Fruit fly (Drosophila melanogaster) whole organism, embryonic: ENCODE data around the gene GILT3.

Experiments
- ATbp ChIP-seq: fragments of 200-800 bp; sonication (Bioruptor generic); optimal IDR thresholded peaks from 2 replicates; lab custom pipeline; 2017; ENCODE audit warnings: missing biosample characterization, mild to moderate bottlenecking, missing genetic modification characterization, missing genetic modification reagents
- CG11695 ChIP-seq: fragments of 200-800 bp; sonication (Bioruptor generic); IDR thresholded peaks from 3 replicates; pipeline ENCODE4 v1.3.6; 2022; ENCODE audit warnings: missing biosample characterization, missing genetic modification characterization
- CG13424 ChIP-seq: fragments of 200-800 bp; sonication (Bioruptor generic); optimal IDR thresholded peaks from 2 replicates; lab custom pipeline; 2019; ENCODE audit warnings: missing biosample characterization, mild to moderate bottlenecking, missing genetic modification characterization, moderate library complexity
- CG17802 ChIP-seq: fragments of 200-800 bp; sonication (Bioruptor generic); optimal IDR thresholded peaks from 2 replicates; lab custom pipeline; 2018; ENCODE audit warnings: missing biosample characterization, mild to moderate bottlenecking, missing genetic modification characterization, moderate library complexity
- CG17912 ChIP-seq: fragments of 200-800 bp; sonication (Bioruptor generic); optimal IDR thresholded peaks from 2 replicates; lab custom pipeline; 2018; ENCODE audit warnings: missing biosample characterization, mild to moderate bottlenecking, missing genetic modification characterization
- CG2875 ChIP-seq: fragments of 200-800 bp; sonication (Bioruptor generic); optimal IDR thresholded peaks from 2 replicates; lab custom pipeline; 2017; ENCODE audit warnings: missing biosample characterization, mild to moderate bottlenecking, missing genetic modification characterization, missing genetic modification reagents
- CG32767 ChIP-seq: fragments of 200-800 bp; sonication (Bioruptor generic); IDR thresholded peaks from 2 replicates; pipeline ENCODE4 v1.3.6; 2022; ENCODE audit warnings: missing biosample characterization, missing genetic modification characterization
- CG3838 ChIP-seq: fragments of 200-800 bp; sonication (Bioruptor generic); optimal IDR thresholded peaks from 3 replicates; lab custom pipeline; 2016; ENCODE audit warnings: missing biosample characterization, missing genetic modification characterization
- CG3995 ChIP-seq: fragments of 200-800 bp; sonication (Bioruptor generic); optimal IDR thresholded peaks from 3 replicates; lab custom pipeline; 2016; ENCODE audit warnings: missing biosample characterization, missing genetic modification characterization
- CG42726 ChIP-seq: fragments of 200-800 bp; sonication (Bioruptor generic); IDR thresholded peaks from 2 replicates; pipeline ENCODE4 v1.3.6; 2022; ENCODE audit warnings: missing biosample characterization, missing genetic modification characterization; ENCODE audit not compliant: partially characterized antibody
- CG5953 ChIP-seq: fragments of 200-800 bp; sonication (Bioruptor generic); IDR thresholded peaks from 2 replicates; pipeline ENCODE4 v1.3.6; 2022; ENCODE audit warnings: missing biosample characterization, missing genetic modification characterization
- CG6272 ChIP-seq: fragments of 200-800 bp; sonication (Bioruptor generic); IDR thresholded peaks from 2 replicates; pipeline ENCODE4 v1.3.6; 2022; ENCODE audit warnings: missing biosample characterization, missing genetic modification characterization
- CG6683 ChIP-seq: fragments of 200-800 bp; sonication (Bioruptor generic); optimal IDR thresholded peaks from 2 replicates; lab custom pipeline; 2017; ENCODE audit warnings: missing biosample characterization, mild to moderate bottlenecking, missing genetic modification characterization, missing genetic modification reagents
- CG6813 ChIP-seq: fragments of 200-800 bp; sonication (Bioruptor generic); optimal IDR thresholded peaks from 2 replicates; lab custom pipeline; 2017; ENCODE audit warnings: missing biosample characterization, missing genetic modification characterization, mild to moderate bottlenecking, moderate library complexity, missing genetic modification reagents
- CG7556 ChIP-seq: fragments of 200-800 bp; sonication (Bioruptor generic); optimal IDR thresholded peaks from 2 replicates; lab custom pipeline; 2017; ENCODE audit warnings: missing biosample characterization, mild to moderate bottlenecking, missing genetic modification characterization
- CG7987 ChIP-seq: fragments of 200-800 bp; sonication (Bioruptor generic); optimal IDR thresholded peaks from 2 replicates; lab custom pipeline; 2018; ENCODE audit warnings: missing biosample characterization, mild to moderate bottlenecking, missing genetic modification characterization, moderate library complexity
- CG9215 ChIP-seq: fragments of 200-800 bp; sonication (Bioruptor generic); IDR thresholded peaks from 2 replicates; pipeline ENCODE4 v1.3.6; 2022; ENCODE audit warnings: missing biosample characterization, missing genetic modification characterization
- CG9876 ChIP-seq: fragments of 200-800 bp; sonication (Bioruptor generic); optimal IDR thresholded peaks from 2 replicates; lab custom pipeline; 2016; ENCODE audit warnings: missing biosample characterization, missing genetic modification characterization
- Chrac-16 ChIP-seq: fragments of 200-800 bp; sonication (Bioruptor generic); optimal IDR thresholded peaks from 3 replicates; lab custom pipeline; 2016; ENCODE audit warnings: missing biosample characterization, missing genetic modification characterization
- CkIIα-i1 ChIP-seq: fragments of 200-800 bp; sonication (Bioruptor generic); IDR thresholded peaks from 2 replicates; pipeline ENCODE4 v1.3.6; 2022; ENCODE audit warnings: missing biosample characterization, missing genetic modification characterization
- Dip2 ChIP-seq: fragments of 200-800 bp; sonication (Bioruptor generic); IDR thresholded peaks from 2 replicates; pipeline ENCODE4 v1.3.6; 2022; ENCODE audit warnings: missing biosample characterization, missing genetic modification characterization
- Dp ChIP-seq: fragments of 200-800 bp; sonication (Bioruptor generic); optimal IDR thresholded peaks from 2 replicates; lab custom pipeline; 2018; ENCODE audit warnings: missing biosample characterization, mild to moderate bottlenecking, missing genetic modification characterization, moderate library complexity
- Drgx ChIP-seq: fragments of 200-800 bp; sonication (Bioruptor generic); IDR thresholded peaks from 2 replicates; pipeline ENCODE4 v1.3.6; 2022; ENCODE audit warnings: missing biosample characterization, missing genetic modification characterization
- HLH3B ChIP-seq: fragments of 200-800 bp; sonication (Bioruptor generic); IDR thresholded peaks from 2 replicates; pipeline ENCODE4 v1.3.6; 2022; ENCODE audit warnings: missing biosample characterization, missing genetic modification characterization
- HmgD ChIP-seq: fragments of 200-800 bp; sonication (Bioruptor generic); optimal IDR thresholded peaks from 3 replicates; lab custom pipeline; 2016; ENCODE audit warnings: missing biosample characterization, missing genetic modification characterization
- Hr51 ChIP-seq, 2 experiments: fragments of 200-800 bp; sonication (Bioruptor generic); optimal IDR thresholded peaks; 2 replicates in 1 of 2; 3 replicates in 1 of 2; lab custom pipeline; 2016 to 2018; ENCODE audit warnings: missing biosample characterization in 2 of 2, missing genetic modification characterization in 2 of 2, mild to moderate bottlenecking in 1 of 2, moderate library complexity in 1 of 2
- Hr78 ChIP-seq, 2 experiments: fragments of 200-800 bp in 1 of 2; fragments of >200 bp in 1 of 2; sonication (Bioruptor generic) in 1 of 2; optimal IDR thresholded peaks; 2 replicates each; lab custom pipeline; 2017 to 2019; ENCODE audit warnings: missing biosample characterization in 2 of 2, missing genetic modification characterization in 2 of 2, mild to moderate bottlenecking in 1 of 2, moderate library complexity in 1 of 2
- Hsf ChIP-seq: fragments of 200-800 bp; sonication (Bioruptor generic); optimal IDR thresholded peaks from 3 replicates; lab custom pipeline; 2016; ENCODE audit warnings: missing biosample characterization, missing genetic modification characterization
- Med ChIP-seq: fragments of 200-800 bp; sonication (Bioruptor generic); peaks from one replicate; lab custom pipeline; 2016; ENCODE audit warnings: missing biosample characterization, missing genetic modification characterization, mild to moderate bottlenecking, inconsistent platforms, moderate library complexity
- Nf-YB ChIP-seq: fragments of 200-800 bp; sonication (Bioruptor generic); optimal IDR thresholded peaks from 3 replicates; lab custom pipeline; 2019; ENCODE audit warnings: missing biosample characterization, mild to moderate bottlenecking, missing genetic modification characterization, moderate library complexity
- Spps ChIP-seq: fragments of 200-800 bp; sonication (Bioruptor generic); optimal IDR thresholded peaks from 2 replicates; lab custom pipeline; 2018; ENCODE audit warnings: missing biosample characterization, mild to moderate bottlenecking, missing genetic modification characterization
- Ssrp ChIP-seq: fragments of 200-800 bp; sonication (Bioruptor generic); optimal IDR thresholded peaks from 2 replicates; lab custom pipeline; 2018; ENCODE audit warnings: missing biosample characterization, mild to moderate bottlenecking, missing genetic modification characterization, moderate library complexity
- bab2 ChIP-seq: fragments of 200-800 bp; sonication (Bioruptor generic); optimal IDR thresholded peaks from 2 replicates; lab custom pipeline; 2016; ENCODE audit warnings: missing biosample characterization, missing genetic modification characterization
- br ChIP-seq: fragments of >200 bp; optimal IDR thresholded peaks from 2 replicates; lab custom pipeline; 2017
- gcm ChIP-seq: fragments of 200-800 bp; sonication (Bioruptor generic); optimal IDR thresholded peaks from 2 replicates; lab custom pipeline; 2019; ENCODE audit warnings: missing biosample characterization, mild to moderate bottlenecking, missing genetic modification characterization, moderate library complexity
- ind ChIP-seq: fragments of 200-800 bp; sonication (Bioruptor generic); optimal IDR thresholded peaks from 3 replicates; lab custom pipeline; 2016; ENCODE audit warnings: missing biosample characterization, missing genetic modification characterization
- jigr1 ChIP-seq: fragments of 200-800 bp; sonication (Bioruptor generic); IDR thresholded peaks from 3 replicates; pipeline ENCODE4 v1.3.6; 2022; ENCODE audit warnings: missing biosample characterization, missing genetic modification characterization
- lilli ChIP-seq: fragments of 200-800 bp; sonication (Bioruptor generic); optimal IDR thresholded peaks from 3 replicates; lab custom pipeline; 2016; ENCODE audit warnings: missing biosample characterization, missing genetic modification characterization
- odd ChIP-seq: fragments of 200-800 bp; sonication (Bioruptor generic); optimal IDR thresholded peaks from 2 replicates; lab custom pipeline; 2017; ENCODE audit warnings: missing biosample characterization, mild to moderate bottlenecking, missing genetic modification characterization
- salm ChIP-seq: fragments of 200-800 bp; sonication (Bioruptor generic); optimal IDR thresholded peaks from 2 replicates; lab custom pipeline; 2018; ENCODE audit warnings: missing biosample characterization, mild to moderate bottlenecking, missing genetic modification characterization
- sisA ChIP-seq: fragments of 200-800 bp; sonication (Bioruptor generic); IDR thresholded peaks from 2 replicates; pipeline ENCODE4 v1.3.6; 2022; ENCODE audit warnings: missing biosample characterization, missing genetic modification characterization
- sqz ChIP-seq: fragments of 200-800 bp; sonication (Bioruptor generic); optimal IDR thresholded peaks from 3 replicates; lab custom pipeline; 2018; ENCODE audit warnings: missing biosample characterization, mild to moderate bottlenecking, missing genetic modification characterization
- sug ChIP-seq: fragments of 200-800 bp; optimal IDR thresholded peaks from 2 replicates; lab custom pipeline; 2019; ENCODE audit warnings: missing biosample characterization, mild to moderate bottlenecking, missing genetic modification characterization, moderate library complexity
- tx ChIP-seq: fragments of 200-800 bp; sonication (Bioruptor generic); optimal IDR thresholded peaks from 2 replicates; lab custom pipeline; 2016; ENCODE audit warnings: missing biosample characterization, missing genetic modification characterization
- wdn ChIP-seq: fragments of 200-800 bp; sonication (Bioruptor generic); IDR thresholded peaks from 2 replicates; pipeline ENCODE4 v1.3.6; 2022; ENCODE audit warnings: missing biosample characterization, missing genetic modification characterization
- z ChIP-seq: fragments of 200-800 bp; sonication (Bioruptor generic); IDR thresholded peaks from 3 replicates; pipeline ENCODE4 v1.3.6; 2022; ENCODE audit warnings: missing biosample characterization, missing genetic modification characterization
- zen ChIP-seq: fragments of 200-800 bp; sonication (Bioruptor generic); optimal IDR thresholded peaks from 3 replicates; lab custom pipeline; 2018; ENCODE audit warnings: missing biosample characterization, mild to moderate bottlenecking, missing genetic modification characterization, moderate library complexity
- zen2 ChIP-seq: fragments of 200-800 bp; sonication (Bioruptor generic); IDR thresholded peaks from 3 replicates; pipeline ENCODE4 v1.3.6; 2022; ENCODE audit warnings: missing biosample characterization, missing genetic modification characterization; ENCODE audit not compliant: partially characterized antibody
- zfh1 ChIP-seq: fragments of 200-800 bp; sonication (Bioruptor generic); IDR thresholded peaks from 3 replicates; pipeline ENCODE4 v1.3.6; 2022; ENCODE audit warnings: missing biosample characterization, missing genetic modification characterization

GILT3 gene

DNA sequence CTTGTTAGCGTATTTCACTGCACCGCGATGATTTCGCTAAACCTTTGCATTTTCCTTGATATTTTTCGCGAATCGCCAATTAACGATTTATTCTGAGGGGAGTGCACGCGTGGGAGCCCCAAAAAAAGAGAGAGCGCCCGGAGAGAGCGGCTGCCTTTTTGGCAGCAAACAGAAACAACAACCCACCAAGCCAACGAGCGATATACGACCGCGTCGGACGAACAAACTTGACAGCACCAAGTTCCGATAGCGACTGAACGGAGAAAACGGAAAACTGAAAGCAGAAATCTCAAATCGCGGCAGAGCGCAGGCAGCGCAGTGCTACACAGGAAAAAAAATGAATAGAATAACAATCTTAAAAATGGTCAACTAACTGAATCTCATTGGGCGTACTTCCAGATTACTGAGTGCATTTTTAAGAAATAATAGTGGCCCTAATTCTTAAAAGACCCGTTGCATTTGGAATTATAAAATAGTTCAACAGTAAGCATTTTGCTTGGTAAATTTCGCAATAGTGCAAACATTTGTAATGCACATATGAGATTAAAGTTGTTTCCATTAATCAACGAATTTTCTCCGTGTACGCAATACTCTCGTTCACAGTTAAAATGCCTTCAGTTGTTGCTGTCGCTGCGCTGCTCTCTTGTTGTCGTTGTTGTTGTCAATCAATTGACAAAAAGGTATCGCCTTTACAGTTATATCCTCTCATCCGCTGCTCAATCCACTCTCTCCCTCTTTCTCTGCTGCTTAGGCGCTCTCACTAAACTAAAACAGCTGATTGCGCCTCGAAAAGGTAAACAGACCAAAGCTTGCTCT is 7.5 kb upstream of the GILT3 start, which contains the start of gene CG31145 (continued):
- peak; percentile 99 for TF ChIP-seq CG6813
- TF ChIP-seq br: no peak
- peak; percentile 100 for TF ChIP-seq bab2 (GFP tag; lab: Kevin White, UChicago)
- peak; percentile 61; the same call in 1 of the 2 replicates for TF ChIP-seq CG42726 (GFP tag; lab: Robert Waterston, UW)
- TF ChIP-seq gcm: peak; percentile 99
- peak; percentile 92 for TF ChIP-seq CkIIα-i1 (GFP tag; lab: Robert Waterston, UW)
- peak; percentile 99 for TF ChIP-seq HLH3B (GFP tag; lab: Robert Waterston, UW)
- peak; percentile 100 for TF ChIP-seq Med (GFP tag; lab: Kevin White, UChicago)
- TF ChIP-seq salm (tag; lab: Kevin White, UChicago): peak; percentile 99
- peak; percentile 100 for TF ChIP-seq CG7556 (GFP tag; lab: Kevin White, UChicago)
- TF ChIP-seq CG7987 (GFP tag; lab: Kevin White, UChicago): peak; percentile 97
- peak; percentile 99 for TF ChIP-seq Drgx
- peak; percentile 99 for TF ChIP-seq sqz (GFP tag; lab: Kevin White, UChicago)
- TF ChIP-seq CG11695 (GFP tag; lab: Robert Waterston, UW): peak; percentile 99
- TF ChIP-seq z (GFP tag; lab: Robert Waterston, UW): peak; percentile 73; the same call in 2 of the 3 replicates
- TF ChIP-seq odd (GFP tag; lab: Kevin White, UChicago): peak; percentile 100
- TF ChIP-seq lilli: peak; percentile 100
- TF ChIP-seq CG6683 (GFP tag; lab: Kevin White, UChicago): peak; percentile 99
- TF ChIP-seq sisA: peak; percentile 99
- peak; percentile 91 for TF ChIP-seq Nf-YB (GFP tag; lab: Kevin White, UChicago)
- TF ChIP-seq CG13424 (tag; lab: Kevin White, UChicago): peak; percentile 100
- peak; percentile 98 for TF ChIP-seq zen (tag; lab: Kevin White, UChicago)
- peak; percentile 97 for TF ChIP-seq Spps
- peak; percentile 100 for TF ChIP-seq Hsf
- peak; percentile 100 for TF ChIP-seq Ssrp
- peak; percentile 94 for TF ChIP-seq CG17802
- TF ChIP-seq zfh1 (GFP tag; lab: Robert Waterston, UW): peak; percentile 99
- TF ChIP-seq CG9876 (GFP tag; lab: Kevin White, UChicago): peak; percentile 99
- peak; percentile 99 for TF ChIP-seq CG9215 (GFP tag; lab: Robert Waterston, UW)
- TF ChIP-seq Dip2 (GFP tag; lab: Robert Waterston, UW): peak; percentile 83; the same call in 1 of the 2 replicates
- TF ChIP-seq HmgD: peak; percentile 99
- peak; percentile 98 for TF ChIP-seq wdn (GFP tag; lab: Robert Waterston, UW)
- TF ChIP-seq CG6272 (GFP tag; lab: Robert Waterston, UW): peak; percentile 98
- peak; percentile 100 for TF ChIP-seq ind (GFP tag; lab: Kevin White, UChicago)
- TF ChIP-seq tx: peak; percentile 99
- no peak for TF ChIP-seq zen2
- TF ChIP-seq sug (tag; lab: Kevin White, UChicago): peak; percentile 98
- TF ChIP-seq CG3995 (GFP tag; lab: Kevin White, UChicago): peak; percentile 89
- TF ChIP-seq Chrac-16 (GFP tag; lab: Kevin White, UChicago): peak; percentile 99
- TF ChIP-seq Hr78 (GFP tag; optimal IDR thresholded peaks at IDR 0.05; lab: Kevin White, UChicago): peak in 1 of 2 experiments; percentile 98
- peak; percentile 99 for TF ChIP-seq CG2875 (GFP tag; lab: Kevin White, UChicago)
- TF ChIP-seq Hr51 (GFP tag; optimal IDR thresholded peaks at IDR 0.05; lab: Kevin White, UChicago): peak; percentile 99 to 100
- TF ChIP-seq CG3838 (GFP tag; lab: Kevin White, UChicago): peak; percentile 96
- TF ChIP-seq ATbp: peak; percentile 100
- TF ChIP-seq CG17912: peak; percentile 88
- TF ChIP-seq Dp (GFP tag; lab: Kevin White, UChicago): peak; percentile 40
- peak; percentile 99 for TF ChIP-seq jigr1 (GFP tag; lab: Robert Waterston, UW)
- TF ChIP-seq CG5953 (GFP tag; lab: Robert Waterston, UW): peak; percentile 98
- peak; percentile 99 for TF ChIP-seq CG32767
